Fruit fly (Drosophila melanogaster) whole organism, prepupa: Measurements from ENCODE around the gene CG13896.

Source experiments
- Blimp-1 ChIP-seq: fragments of 200-800 bp; sonication (Bioruptor generic); optimal IDR thresholded peaks from 3 replicates; lab custom pipeline; 2017; ENCODE audit warnings: missing biosample characterization, missing genetic modification characterization, mild to moderate bottlenecking, moderate library complexity, missing genetic modification reagents
- CG10631 ChIP-seq: fragments of 200-800 bp; sonication (Bioruptor generic); optimal IDR thresholded peaks from 2 replicates; lab custom pipeline; 2016; ENCODE audit warnings: missing biosample characterization, missing genetic modification characterization
- CG10669 ChIP-seq: fragments of 200-800 bp; sonication (Bioruptor generic); optimal IDR thresholded peaks from 3 replicates; lab custom pipeline; 2018; ENCODE audit warnings: missing biosample characterization, mild to moderate bottlenecking, missing genetic modification characterization, moderate library complexity
- CG11294 ChIP-seq: fragments of 200-800 bp; sonication (Bioruptor generic); IDR thresholded peaks from 2 replicates; pipeline ENCODE4 v1.3.6; 2022; ENCODE audit warnings: missing biosample characterization, missing genetic modification characterization
- CG11902 ChIP-seq: fragments of 200-800 bp; sonication (Bioruptor generic); optimal IDR thresholded peaks from 3 replicates; lab custom pipeline; 2016; ENCODE audit warnings: missing biosample characterization, missing genetic modification characterization
- CG15336 ChIP-seq: fragments of 200-800 bp; sonication (Bioruptor generic); IDR thresholded peaks from 2 replicates; pipeline ENCODE4 v1.3.6; 2022; ENCODE audit warnings: missing biosample characterization, missing genetic modification characterization
- CG1621 ChIP-seq: fragments of 200-800 bp; sonication (Bioruptor generic); optimal IDR thresholded peaks from 3 replicates; lab custom pipeline; 2018; ENCODE audit warnings: missing biosample characterization, mild to moderate bottlenecking, missing genetic modification characterization
- CG16779 ChIP-seq: fragments of 200-800 bp; sonication (Bioruptor generic); optimal IDR thresholded peaks from 3 replicates; lab custom pipeline; 2017; ENCODE audit warnings: missing biosample characterization, mild to moderate bottlenecking, missing genetic modification characterization
- CG3032 ChIP-seq: fragments of 200-800 bp; optimal IDR thresholded peaks from 2 replicates; lab custom pipeline; 2019; ENCODE audit warnings: missing biosample characterization, mild to moderate bottlenecking, missing genetic modification characterization, moderate library complexity
- CG31627 ChIP-seq: fragments of 200-800 bp; sonication (Bioruptor generic); optimal IDR thresholded peaks from 3 replicates; lab custom pipeline; 2016; ENCODE audit warnings: missing biosample characterization, missing genetic modification characterization
- CG32006 ChIP-seq: fragments of 200-800 bp; sonication (Bioruptor generic); optimal IDR thresholded peaks from 3 replicates; lab custom pipeline; 2017; ENCODE audit warnings: missing biosample characterization, mild to moderate bottlenecking, missing genetic modification characterization
- CG34406 ChIP-seq: fragments of 200-800 bp; sonication (Bioruptor generic); optimal IDR thresholded peaks from 3 replicates; lab custom pipeline; 2016; ENCODE audit warnings: missing biosample characterization, missing genetic modification characterization
- CG3919 ChIP-seq: fragments of 200-800 bp; sonication (Bioruptor generic); optimal IDR thresholded peaks from 3 replicates; lab custom pipeline; 2016; ENCODE audit warnings: missing biosample characterization, missing genetic modification characterization
- CG4318 ChIP-seq: fragments of 200-800 bp; sonication (Bioruptor generic); optimal IDR thresholded peaks from 3 replicates; lab custom pipeline; 2017; ENCODE audit warnings: missing biosample characterization, mild to moderate bottlenecking, missing genetic modification characterization
- CG6276 ChIP-seq: fragments of 200-800 bp; sonication (Bioruptor generic); optimal IDR thresholded peaks from 2 replicates; lab custom pipeline; 2017; ENCODE audit warnings: missing biosample characterization, mild to moderate bottlenecking, missing genetic modification characterization
- CG6792 ChIP-seq: fragments of 200-800 bp; sonication (Bioruptor generic); optimal IDR thresholded peaks from 3 replicates; lab custom pipeline; 2016; ENCODE audit warnings: missing biosample characterization, missing genetic modification characterization
- CG6808 ChIP-seq: fragments of 200-800 bp; sonication (Bioruptor generic); optimal IDR thresholded peaks from 3 replicates; lab custom pipeline; 2017; ENCODE audit warnings: missing biosample characterization, missing genetic modification characterization, mild to moderate bottlenecking, moderate library complexity, missing genetic modification reagents
- CG6854 ChIP-seq: fragments of 200-800 bp; sonication (Bioruptor generic); optimal IDR thresholded peaks from 2 replicates; lab custom pipeline; 2017; ENCODE audit warnings: missing biosample characterization, mild to moderate bottlenecking, missing genetic modification characterization
- CG7368 ChIP-seq: fragments of 200-800 bp; sonication (Bioruptor generic); optimal IDR thresholded peaks from 3 replicates; lab custom pipeline; 2016; ENCODE audit warnings: missing biosample characterization, missing genetic modification characterization
- CG8319 ChIP-seq: fragments of 200-800 bp; sonication (Bioruptor generic); optimal IDR thresholded peaks from 3 replicates; lab custom pipeline; 2016; ENCODE audit warnings: missing biosample characterization, missing genetic modification characterization
- CG8632 ChIP-seq: fragments of 200-800 bp; sonication (Bioruptor generic); optimal IDR thresholded peaks from 3 replicates; lab custom pipeline; 2016; ENCODE audit warnings: missing biosample characterization, missing genetic modification characterization
- CG9139 ChIP-seq: fragments of 200-800 bp; sonication (Bioruptor generic); optimal IDR thresholded peaks from 3 replicates; lab custom pipeline; 2017; ENCODE audit warnings: missing biosample characterization, mild to moderate bottlenecking, missing genetic modification characterization
- Eip78C ChIP-seq: fragments of 200-800 bp; sonication (Bioruptor generic); peaks from one replicate; lab custom pipeline; 2016; ENCODE audit warnings: missing biosample characterization, missing genetic modification characterization
- Eip93F ChIP-seq: fragments of 200-800 bp; sonication (Bioruptor generic); optimal IDR thresholded peaks from 2 replicates; lab custom pipeline; 2016; ENCODE audit warnings: missing biosample characterization, mild to moderate bottlenecking, missing genetic modification characterization
- Ets21C ChIP-seq: fragments of 200-800 bp; sonication (Bioruptor generic); optimal IDR thresholded peaks from 3 replicates; lab custom pipeline; 2016; ENCODE audit warnings: missing biosample characterization, missing genetic modification characterization
- Gug ChIP-seq: fragments of 200-800 bp; sonication (Bioruptor generic); IDR thresholded peaks from 2 replicates; pipeline ENCODE4 v1.3.6; 2022; ENCODE audit warnings: missing biosample characterization, missing genetic modification characterization
- Hr38 ChIP-seq: sonication (Bioruptor generic); optimal IDR thresholded peaks from 2 replicates; lab custom pipeline; 2016; ENCODE audit warnings: missing biosample characterization, missing genetic modification characterization
- Hr39 ChIP-seq: fragments of 200-800 bp; sonication (Bioruptor generic); optimal IDR thresholded peaks from 2 replicates; lab custom pipeline; 2016; ENCODE audit warnings: missing biosample characterization, missing genetic modification characterization
- Hr4 ChIP-seq: fragments of 200-800 bp; sonication (Bioruptor generic); optimal IDR thresholded peaks from 3 replicates; lab custom pipeline; 2016; ENCODE audit warnings: missing biosample characterization, missing genetic modification characterization
- Lpt ChIP-seq: fragments of 200-800 bp; sonication (Bioruptor generic); optimal IDR thresholded peaks from 3 replicates; lab custom pipeline; 2016; ENCODE audit warnings: missing biosample characterization, missing genetic modification characterization
- Met ChIP-seq: fragments of 200-800 bp; sonication (Bioruptor generic); optimal IDR thresholded peaks from 3 replicates; lab custom pipeline; 2016; ENCODE audit warnings: missing biosample characterization, missing genetic modification characterization
- OdsH ChIP-seq: fragments of 200-800 bp; sonication (Bioruptor generic); optimal IDR thresholded peaks from 3 replicates; lab custom pipeline; 2016; ENCODE audit warnings: missing biosample characterization, missing genetic modification characterization
- Smox ChIP-seq: fragments of 200-800 bp; sonication (Bioruptor generic); optimal IDR thresholded peaks from 3 replicates; lab custom pipeline; 2016; ENCODE audit warnings: missing biosample characterization, missing genetic modification characterization
- Sox102F ChIP-seq: fragments of 200-800 bp; sonication (Bioruptor generic); optimal IDR thresholded peaks from 2 replicates; lab custom pipeline; 2016; ENCODE audit warnings: missing biosample characterization, mild to moderate bottlenecking, missing genetic modification characterization
- Sox15 ChIP-seq: fragments of 200-800 bp; sonication (Bioruptor generic); optimal IDR thresholded peaks from 3 replicates; lab custom pipeline; 2016; ENCODE audit warnings: missing biosample characterization, missing genetic modification characterization
- achi ChIP-seq: fragments of 200-800 bp; sonication (Bioruptor generic); optimal IDR thresholded peaks from 3 replicates; lab custom pipeline; 2016; ENCODE audit warnings: missing biosample characterization, missing genetic modification characterization
- acj6 ChIP-seq: fragments of 200-800 bp; sonication (Bioruptor generic); optimal IDR thresholded peaks from 3 replicates; lab custom pipeline; 2016; ENCODE audit warnings: missing biosample characterization, missing genetic modification characterization
- cyc ChIP-seq: fragments of 200-800 bp; sonication (Bioruptor generic); optimal IDR thresholded peaks from 3 replicates; lab custom pipeline; 2016; ENCODE audit warnings: missing biosample characterization, missing genetic modification characterization
- dac ChIP-seq: fragments of 200-800 bp; sonication (Bioruptor generic); optimal IDR thresholded peaks from 2 replicates; lab custom pipeline; 2017; ENCODE audit warnings: missing biosample characterization, mild to moderate bottlenecking, missing genetic modification characterization
- dsx ChIP-seq: fragments of 200-800 bp; optimal IDR thresholded peaks from 3 replicates; lab custom pipeline; 2019; ENCODE audit warnings: missing biosample characterization, mild to moderate bottlenecking, missing genetic modification characterization, moderate library complexity; ENCODE audit not compliant: poor library complexity, severe bottlenecking
- eg ChIP-seq: fragments of 200-800 bp; sonication (Bioruptor generic); IDR thresholded peaks from 3 replicates; pipeline ENCODE4 v1.3.6; 2022; ENCODE audit warnings: missing biosample characterization, missing genetic modification characterization
- esn ChIP-seq: fragments of 200-800 bp; sonication (Bioruptor generic); optimal IDR thresholded peaks from 2 replicates; lab custom pipeline; 2016; ENCODE audit warnings: missing biosample characterization, mild to moderate bottlenecking, missing genetic modification characterization, moderate library complexity
- fd85E ChIP-seq: fragments of 200-800 bp; sonication (Bioruptor generic); optimal IDR thresholded peaks from 3 replicates; lab custom pipeline; 2016; ENCODE audit warnings: missing biosample characterization, missing genetic modification characterization
- fkh ChIP-seq: fragments of 200-800 bp; sonication (Bioruptor generic); optimal IDR thresholded peaks from 3 replicates; lab custom pipeline; 2017; ENCODE audit warnings: missing biosample characterization, mild to moderate bottlenecking, missing genetic modification characterization, moderate library complexity
- lz ChIP-seq: fragments of 200-800 bp; sonication (Bioruptor generic); optimal IDR thresholded peaks from 3 replicates; lab custom pipeline; 2016; ENCODE audit warnings: missing biosample characterization, missing genetic modification characterization
- pdm3 ChIP-seq: fragments of 200-800 bp; sonication (Bioruptor generic); optimal IDR thresholded peaks from 3 replicates; lab custom pipeline; 2016; ENCODE audit warnings: missing biosample characterization, missing genetic modification characterization
- svp ChIP-seq: fragments of 200-800 bp; sonication (Bioruptor generic); peaks from one replicate; lab custom pipeline; 2016; ENCODE audit warnings: missing biosample characterization, missing genetic modification characterization
- topi ChIP-seq: fragments of 200-800 bp; sonication (Bioruptor generic); optimal IDR thresholded peaks from 3 replicates; lab custom pipeline; 2016; ENCODE audit warnings: missing biosample characterization, missing genetic modification characterization
- vri ChIP-seq: fragments of 200-800 bp; sonication (Bioruptor generic); optimal IDR thresholded peaks from 3 replicates; lab custom pipeline; 2016; ENCODE audit warnings: missing biosample characterization, mild to moderate bottlenecking, missing genetic modification characterization

The CG13896 gene

DNA sequence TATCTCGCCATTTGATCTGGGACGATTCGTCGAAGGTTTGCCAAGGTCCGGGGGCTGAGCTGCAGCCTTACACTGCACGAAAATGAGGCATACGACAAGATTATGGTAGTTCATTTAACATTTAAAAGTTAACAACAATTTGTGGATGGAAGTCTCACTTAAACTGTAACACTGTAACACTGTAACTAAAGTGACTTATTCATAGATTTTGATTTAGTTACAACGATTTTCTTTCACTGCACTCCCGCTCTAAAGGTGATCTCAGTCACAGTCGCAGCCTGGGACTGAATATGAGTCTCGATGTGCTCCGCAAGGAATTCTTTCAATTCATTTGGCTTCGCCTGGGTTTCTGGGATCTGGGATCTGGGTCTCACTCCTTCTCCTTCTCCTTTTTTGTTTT lies 48.6 kb upstream of the CG13896 start (continued):
- no peak for TF ChIP-seq Lpt
- TF ChIP-seq cyc (GFP tag; lab: Kevin White, UChicago): peak; percentile 90
- TF ChIP-seq CG16779: peak; percentile 62
- peak; percentile 59 for TF ChIP-seq dsx
- TF ChIP-seq eg: peak; percentile 69
- TF ChIP-seq CG4318 (GFP tag; lab: Kevin White, UChicago): no peak
- peak; percentile 36; the same call in 1 of the 2 replicates for TF ChIP-seq CG11294
- peak; percentile 78 for TF ChIP-seq CG34406 (GFP tag; lab: Kevin White, UChicago)
- peak; percentile 87 for TF ChIP-seq CG31627 (GFP tag; lab: Kevin White, UChicago)
- TF ChIP-seq achi: peak; percentile 86
- TF ChIP-seq Hr39 (GFP tag; lab: Kevin White, UChicago): peak; percentile 88
- no peak for TF ChIP-seq dac
- peak; percentile 95 for TF ChIP-seq Eip78C (GFP tag; lab: Kevin White, UChicago)
- peak; percentile 82 for TF ChIP-seq Ets21C
- peak; percentile 79 for TF ChIP-seq CG3919 (GFP tag; lab: Kevin White, UChicago)
- peak; percentile 86 for TF ChIP-seq Smox (GFP tag; lab: Kevin White, UChicago)
- TF ChIP-seq, all 60 proteins: peak for 54

DNA sequence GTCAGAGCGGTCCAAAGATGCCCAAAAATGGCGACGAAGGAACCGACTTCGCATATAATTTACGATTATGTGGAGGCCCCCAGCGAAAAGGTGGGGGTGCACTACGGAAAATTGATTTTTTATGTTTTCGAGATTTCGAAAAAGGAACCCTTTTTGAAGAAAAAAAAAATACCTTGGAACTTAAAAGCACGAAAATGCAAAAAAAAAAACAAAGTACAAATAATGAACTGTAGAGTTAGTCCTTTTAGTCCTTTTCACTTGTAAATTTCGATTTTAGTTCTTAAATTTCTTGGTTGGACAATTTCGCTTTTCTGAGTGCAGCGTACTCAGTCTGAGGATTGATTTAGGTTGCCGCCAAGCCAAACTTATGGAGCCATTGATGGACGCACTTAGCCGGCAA lies 46.9 kb upstream of the CG13896 start:
- TF ChIP-seq fkh (GFP tag; lab: Kevin White, UChicago) (no peak), OdsH (GFP tag; lab: Kevin White, UChicago) (peak; percentile 39), CG4318 (GFP tag; lab: Kevin White, UChicago) (no peak), CG9139 (GFP tag; lab: Kevin White, UChicago) (no peak), Hr38 (GFP tag; lab: Kevin White, UChicago) (no peak), vri (GFP tag; lab: Kevin White, UChicago) (peak; percentile 55), achi (peak; percentile 27), CG6808 (GFP tag; lab: Kevin White, UChicago) (no peak), CG6854 (no peak), esn (GFP tag; lab: Kevin White, UChicago) (peak; percentile 73), svp (GFP tag; lab: Kevin White, UChicago) (peak; percentile 83), CG1621 (tag; lab: Kevin White, UChicago) (no peak), CG31627 (GFP tag; lab: Kevin White, UChicago) (peak; percentile 41), CG7368 (GFP tag; lab: Kevin White, UChicago) (no peak), CG6792 (GFP tag; lab: Kevin White, UChicago) (peak; percentile 38), CG11902 (GFP tag; lab: Kevin White, UChicago) (peak; percentile 23), Eip78C (GFP tag; lab: Kevin White, UChicago) (peak; percentile 60), acj6 (GFP tag; lab: Kevin White, UChicago) (peak; percentile 20), CG32006 (GFP tag; lab: Kevin White, UChicago) (peak; percentile 19), dac (no peak), Met (GFP tag; lab: Kevin White, UChicago) (peak; percentile 77), CG8319 (GFP tag; lab: Kevin White, UChicago) (no peak), CG6276 (GFP tag; lab: Kevin White, UChicago) (no peak), CG34406 (GFP tag; lab: Kevin White, UChicago) (peak; percentile 27), eg (no peak), Smox (GFP tag; lab: Kevin White, UChicago) (peak; percentile 58), Sox102F (GFP tag; lab: Kevin White, UChicago) (peak; percentile 72), CG16779 (no peak), fd85E (GFP tag; lab: Kevin White, UChicago) (no peak), lz (GFP tag; lab: Kevin White, UChicago) (peak; percentile 63), dsx (no peak), CG3032 (tag; lab: Kevin White, UChicago) (no peak), Hr4 (GFP tag; lab: Kevin White, UChicago) (peak; percentile 19), CG10669 (GFP tag; lab: Kevin White, UChicago) (no peak), Gug (GFP tag; lab: Robert Waterston, UW) (no peak), Eip93F (no peak), Lpt (no peak), CG11294 (no peak), Sox15 (GFP tag; lab: Kevin White, UChicago) (no peak), Blimp-1 (GFP tag; lab: Kevin White, UChicago) (no peak), CG8632 (GFP tag; lab: Kevin White, UChicago) (peak; percentile 17), pdm3 (peak; percentile 2), CG10631 (GFP tag; lab: Kevin White, UChicago) (no peak), CG15336 (peak; percentile 41), Ets21C (peak; percentile 37), topi (GFP tag; lab: Kevin White, UChicago) (peak; percentile 62)
